Fruit fly (Drosophila melanogaster): ENCODE measurements around the gene AdoR.

AdoR gene

DNA sequence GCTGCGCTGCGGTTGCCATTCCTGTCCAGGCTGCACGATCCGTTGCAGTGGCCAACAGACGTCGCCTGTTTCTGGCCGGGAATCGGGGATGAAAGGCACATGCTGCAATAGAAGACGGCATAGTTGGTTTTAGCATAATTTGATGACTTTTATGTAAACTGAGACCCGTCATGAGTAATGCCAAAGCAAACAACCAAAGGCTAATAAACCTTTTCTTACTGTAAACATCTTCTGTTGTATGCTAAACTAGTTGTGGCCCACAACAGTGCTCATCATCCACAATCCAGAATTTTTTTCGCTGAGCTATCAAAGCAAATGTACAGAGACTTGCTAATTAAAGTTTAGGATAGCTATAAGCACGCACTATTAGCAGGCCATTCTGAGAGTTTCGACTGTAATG lies 49.4 kb upstream of the AdoR start (continued):
- TF ChIP-seq dan (GFP tag; IDR thresholded peaks at IDR 0.05) = no peak
- TF ChIP-seq CG31441 (GFP tag; IDR thresholded peaks at IDR 0.05) = no peak
- 0 out of 2 replicates have a peak, but pooled peaks have one; percentile 8 for TF ChIP-seq CG3847 (GFP tag; IDR thresholded peaks at IDR 0.05)
- no peak for TF ChIP-seq Antp (GFP tag; optimal IDR thresholded peaks at IDR 0.05)
- peak; percentile 24 for TF ChIP-seq CG1233 (GFP tag; optimal IDR thresholded peaks at IDR 0.05)
- no peak for TF ChIP-seq slou (GFP tag; optimal IDR thresholded peaks at IDR 0.05)
- TF ChIP-seq HmgD (GFP tag; optimal IDR thresholded peaks at IDR 0.05) = no peak
- no peak for TF ChIP-seq CG12155 (GFP tag; optimal IDR thresholded peaks at IDR 0.05)
- TF ChIP-seq CG6854 (GFP tag; optimal IDR thresholded peaks at IDR 0.05) = peak; percentile 21
- no peak for TF ChIP-seq sim (GFP tag; IDR thresholded peaks at IDR 0.05)
- TF ChIP-seq Asciz (GFP tag; optimal IDR thresholded peaks at IDR 0.05) = peak; percentile 18
- TF ChIP-seq B-H1 (GFP tag; IDR thresholded peaks at IDR 0.05) = no peak
- TF ChIP-seq Mes4 (GFP tag; optimal IDR thresholded peaks at IDR 0.05) = no peak
- TF ChIP-seq cg (GFP tag; optimal IDR thresholded peaks at IDR 0.05) = no peak
- TF ChIP-seq CG5245 (GFP tag; optimal IDR thresholded peaks at IDR 0.05) = no peak
- peak; percentile 23 for TF ChIP-seq CG10209 (GFP tag; optimal IDR thresholded peaks at IDR 0.05)
- TF ChIP-seq otp (GFP tag; IDR thresholded peaks at IDR 0.05) = no peak
- no peak for TF ChIP-seq CG8388 (GFP tag; optimal IDR thresholded peaks at IDR 0.05)
- TF ChIP-seq YL-1 (GFP tag; optimal IDR thresholded peaks at IDR 0.05) = no peak
- peak; percentile 28 for TF ChIP-seq CG15601 (tag; optimal IDR thresholded peaks at IDR 0.05)
- no peak for TF ChIP-seq CG31365 (tag; optimal IDR thresholded peaks at IDR 0.05)
- TF ChIP-seq CG10565 (GFP tag; optimal IDR thresholded peaks at IDR 0.05) = no peak
- peak; percentile 64 for TF ChIP-seq CG13296 (GFP tag; optimal IDR thresholded peaks at IDR 0.05)
- TF ChIP-seq br (optimal IDR thresholded peaks at IDR 0.05) = no peak
- peak; percentile 36; the same call in 1 of the 2 replicates for TF ChIP-seq rib (GFP tag; IDR thresholded peaks at IDR 0.05)
- TF ChIP-seq da (GFP tag; optimal IDR thresholded peaks at IDR 0.05) = no peak
- 0 out of 2 replicates have a peak, but pooled peaks have one; percentile 17 for TF ChIP-seq wdn (GFP tag; IDR thresholded peaks at IDR 0.05)
- TF ChIP-seq CG4707 (GFP tag; optimal IDR thresholded peaks at IDR 0.05) = no peak
- TF ChIP-seq corto (GFP tag; optimal IDR thresholded peaks at IDR 0.05) = no peak
- TF ChIP-seq onecut (GFP tag; IDR thresholded peaks at IDR 0.05) = no peak
- peak; percentile 11 for TF ChIP-seq kni (GFP tag; optimal IDR thresholded peaks at IDR 0.05)
- TF ChIP-seq pan (optimal IDR thresholded peaks at IDR 0.05) = no peak
- no peak for TF ChIP-seq pan (GFP tag; optimal IDR thresholded peaks at IDR 0.05 in 1 of 2, IDR thresholded peaks at IDR 0.05 in 1 of 2)
- no peak for TF ChIP-seq bbx (GFP tag; IDR thresholded peaks at IDR 0.05; ENCODE audit: partially characterized antibody)
- no peak for TF ChIP-seq CG43689 (GFP tag; IDR thresholded peaks at IDR 0.05)
- no peak for TF ChIP-seq mam (GFP tag; optimal IDR thresholded peaks at IDR 0.05)
- peak; percentile 46 for TF ChIP-seq ATbp (GFP tag; optimal IDR thresholded peaks at IDR 0.05)
- peak in 1 of 2 experiments; percentile 6 for TF ChIP-seq bsh (GFP tag; optimal IDR thresholded peaks at IDR 0.05)
- TF ChIP-seq CG8944 (GFP tag; optimal IDR thresholded peaks at IDR 0.05) = no peak
- TF ChIP-seq CG11723 (GFP tag; optimal IDR thresholded peaks at IDR 0.05) = no peak
- TF ChIP-seq gro (GFP tag; optimal IDR thresholded peaks at IDR 0.05) = no peak
- TF ChIP-seq unc-4 (GFP tag; IDR thresholded peaks at IDR 0.05; ENCODE audit: partially characterized antibody) = no peak
- no peak for TF ChIP-seq shn (GFP tag; optimal IDR thresholded peaks at IDR 0.05)
- no peak for TF ChIP-seq CG13775 (GFP tag; optimal IDR thresholded peaks at IDR 0.05)
- no peak for TF ChIP-seq HLH4C (GFP tag; IDR thresholded peaks at IDR 0.05; ENCODE audit: partially characterized antibody)
- no peak for TF ChIP-seq phol (tag; optimal IDR thresholded peaks at IDR 0.05)
- no peak for TF ChIP-seq crc (GFP tag; optimal IDR thresholded peaks at IDR 0.05)
- TF ChIP-seq Fer1 (GFP tag; optimal IDR thresholded peaks at IDR 0.05) = peak; percentile 51
- peak; percentile 49 for TF ChIP-seq schlank (tag; optimal IDR thresholded peaks at IDR 0.05)
- 0 out of 2 replicates have a peak, but pooled peaks have one; percentile 9 for TF ChIP-seq CG6689 (GFP tag; IDR thresholded peaks at IDR 0.05)
- no peak for TF ChIP-seq CG34224 (GFP tag; IDR thresholded peaks at IDR 0.05; ENCODE audit: partially characterized antibody)
- TF ChIP-seq pb (GFP tag; optimal IDR thresholded peaks at IDR 0.05) = no peak

Data from whole organism, embryonic.